Fruit fly (Drosophila melanogaster): Measurements from ENCODE around the gene Fkbp59.

Gene Fkbp59

DNA sequence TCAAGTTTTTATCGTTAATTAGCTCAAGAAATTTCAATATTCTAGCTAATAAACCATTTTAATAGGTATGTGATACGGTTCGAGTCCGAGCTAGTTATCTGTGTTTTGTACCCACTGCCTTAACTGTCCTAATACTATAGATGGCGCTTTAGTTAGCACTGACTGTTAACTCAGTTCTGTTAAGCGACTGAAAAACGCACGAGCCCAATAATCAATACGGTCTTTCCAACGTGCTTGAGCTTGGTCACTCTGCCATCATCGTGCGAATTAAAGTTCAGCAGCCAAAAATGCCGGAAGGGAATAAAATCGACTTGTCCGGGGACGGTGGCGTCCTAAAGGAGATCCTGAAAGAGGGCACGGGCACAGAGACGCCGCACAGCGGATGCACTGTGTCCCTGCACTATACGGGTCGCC lies at the start of gene Fkbp59:
Fkbp59 (plus strand) TSS at position 150 of the 414 bp plus-strand sequence.
- TF ChIP-seq fkh (GFP tag; optimal IDR thresholded peaks at IDR 0.05) (peak; percentile 34), Blimp-1 (GFP tag; optimal IDR thresholded peaks at IDR 0.05) (no peak), CG6854 (GFP tag; optimal IDR thresholded peaks at IDR 0.05) (peak; percentile 13), Lpt (GFP tag; optimal IDR thresholded peaks at IDR 0.05) (no peak), spab (GFP tag; optimal IDR thresholded peaks at IDR 0.05) (no peak), esn (GFP tag; optimal IDR thresholded peaks at IDR 0.05) (no peak), CG1621 (tag; optimal IDR thresholded peaks at IDR 0.05) (peak; percentile 68)

DNA sequence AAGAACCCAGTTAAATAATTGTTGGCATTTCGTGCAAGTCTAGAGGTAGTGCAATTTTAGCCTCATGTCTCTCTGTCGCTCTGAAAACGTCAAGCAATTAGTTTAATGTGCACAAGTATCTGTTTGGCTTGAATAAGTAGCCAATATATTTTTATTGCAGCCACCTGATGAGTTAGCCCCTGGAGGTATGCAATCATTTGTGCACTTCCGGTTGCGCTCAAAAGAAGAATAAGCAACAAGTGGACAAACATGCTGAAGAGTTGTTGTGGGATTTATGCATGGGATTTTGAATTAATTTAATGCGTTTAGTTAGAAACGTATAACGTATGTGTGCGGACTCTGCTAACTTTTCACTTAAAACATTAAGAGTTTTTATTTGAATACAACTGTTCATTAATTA lies 37.0 kb upstream of the Fkbp59 start:
- TF ChIP-seq Blimp-1 (GFP tag; optimal IDR thresholded peaks at IDR 0.05) (no peak), ss (GFP tag; optimal IDR thresholded peaks at IDR 0.05) (no peak), Gug (GFP tag; IDR thresholded peaks at IDR 0.05) (no peak), fkh (GFP tag; optimal IDR thresholded peaks at IDR 0.05) (no peak), Ets21C (GFP tag; optimal IDR thresholded peaks at IDR 0.05) (no peak), lz (GFP tag; optimal IDR thresholded peaks at IDR 0.05) (no peak), Lpt (GFP tag; optimal IDR thresholded peaks at IDR 0.05) (no peak), net (GFP tag; optimal IDR thresholded peaks at IDR 0.05) (no peak), CG10631 (GFP tag; optimal IDR thresholded peaks at IDR 0.05) (no peak), CG3032 (tag; optimal IDR thresholded peaks at IDR 0.05) (no peak), CG11902 (GFP tag; optimal IDR thresholded peaks at IDR 0.05) (no peak), CG31627 (GFP tag; optimal IDR thresholded peaks at IDR 0.05) (no peak), CG6276 (GFP tag; optimal IDR thresholded peaks at IDR 0.05) (no peak), esn (GFP tag; optimal IDR thresholded peaks at IDR 0.05) (no peak)

DNA sequence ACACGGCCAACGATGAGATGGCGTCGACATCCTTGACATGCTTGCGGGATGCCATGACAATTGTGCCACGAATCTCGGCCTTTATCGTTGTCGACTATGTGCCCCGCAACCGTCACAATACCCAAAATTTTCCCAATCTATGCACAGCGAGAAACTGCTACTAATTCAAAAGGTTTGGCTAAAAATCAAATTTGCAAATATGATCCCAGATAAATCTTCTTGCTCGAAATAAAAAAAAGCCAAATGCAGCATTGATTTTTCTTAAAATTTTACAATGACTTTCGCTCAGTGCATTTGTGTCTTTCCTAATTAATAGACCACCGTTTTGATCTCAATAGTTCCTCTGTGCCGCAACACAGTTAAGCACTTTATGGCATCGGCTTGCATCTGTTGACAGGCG lies 24.8 kb upstream of the Fkbp59 start:
- TF ChIP-seq CG6854 (GFP tag; optimal IDR thresholded peaks at IDR 0.05) = no peak
- TF ChIP-seq Eip78C (GFP tag) = peak; percentile 8

DNA sequence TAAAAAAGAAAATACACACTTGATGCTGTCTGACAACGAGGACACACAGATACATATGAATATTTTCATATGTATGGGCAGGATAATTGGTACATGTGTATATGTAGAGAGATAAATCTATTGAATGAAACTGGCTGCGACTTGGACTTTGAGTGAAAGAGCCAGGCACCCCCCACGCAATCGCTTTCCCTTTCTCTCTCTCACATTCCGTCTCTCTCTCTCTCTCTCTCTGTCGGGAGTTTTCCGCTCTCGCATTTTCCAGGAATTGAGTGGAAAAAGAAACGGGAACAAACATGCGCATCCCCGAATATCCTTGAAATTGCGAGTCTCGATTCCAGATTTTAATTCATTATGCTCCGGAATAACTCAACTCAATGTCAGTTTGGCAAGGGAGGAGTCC lies 24.3 kb upstream of the Fkbp59 start:
- TF ChIP-seq CG10631 (GFP tag; optimal IDR thresholded peaks at IDR 0.05) (no peak), CG6163 (GFP tag; IDR thresholded peaks at IDR 0.05) (no peak), CG4318 (GFP tag; optimal IDR thresholded peaks at IDR 0.05) (no peak), Eip75B (GFP tag; optimal IDR thresholded peaks at IDR 0.05) (no peak), dsx (GFP tag; optimal IDR thresholded peaks at IDR 0.05; ENCODE audit: poor library complexity, severe bottlenecking) (no peak), CG8119 (GFP tag; IDR thresholded peaks at IDR 0.05) (no peak), CG1621 (tag; optimal IDR thresholded peaks at IDR 0.05) (no peak), CG11902 (GFP tag; optimal IDR thresholded peaks at IDR 0.05) (no peak)

DNA sequence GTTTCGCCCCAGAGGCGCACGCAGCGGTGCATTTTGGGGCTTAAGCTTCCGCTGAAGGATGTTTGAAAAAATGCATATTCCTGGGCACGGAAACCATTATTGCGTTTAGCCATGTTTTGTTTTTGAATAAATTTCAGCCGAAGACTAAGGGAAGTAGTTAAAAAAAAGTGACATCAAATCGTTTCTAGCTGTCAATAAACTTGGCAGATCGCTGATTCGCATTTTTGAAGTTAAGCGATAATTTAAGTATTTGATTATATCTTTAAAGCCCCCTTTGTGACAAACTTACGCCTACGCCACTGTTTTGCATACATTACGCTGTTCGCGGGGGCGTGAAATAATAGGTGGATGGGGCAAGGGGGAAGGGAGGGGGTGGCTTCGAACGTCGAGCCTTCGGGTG lies 23.5 kb upstream of the Fkbp59 start:
- TF ChIP-seq Ets96B (tag; optimal IDR thresholded peaks at IDR 0.05) (peak; percentile 43), Eip78C (GFP tag) (peak; percentile 77), lz (GFP tag; optimal IDR thresholded peaks at IDR 0.05) (peak; percentile 9), CG8319 (GFP tag; optimal IDR thresholded peaks at IDR 0.05) (no peak), fd85E (GFP tag; optimal IDR thresholded peaks at IDR 0.05) (no peak), topi (GFP tag; optimal IDR thresholded peaks at IDR 0.05) (peak; percentile 22), dsx (GFP tag; optimal IDR thresholded peaks at IDR 0.05; ENCODE audit: poor library complexity, severe bottlenecking) (peak; percentile 2), CG6163 (GFP tag; IDR thresholded peaks at IDR 0.05) (no peak), CG10669 (GFP tag; optimal IDR thresholded peaks at IDR 0.05) (peak; percentile 48), fkh (GFP tag; optimal IDR thresholded peaks at IDR 0.05) (no peak), achi (GFP tag; optimal IDR thresholded peaks at IDR 0.05) (peak; percentile 14), pdm3 (GFP tag; optimal IDR thresholded peaks at IDR 0.05) (peak; percentile 35), CG3032 (tag; optimal IDR thresholded peaks at IDR 0.05) (peak; percentile 37), Eip93F (GFP tag; optimal IDR thresholded peaks at IDR 0.05) (no peak), CG31627 (GFP tag; optimal IDR thresholded peaks at IDR 0.05) (peak; percentile 18), spab (GFP tag; optimal IDR thresholded peaks at IDR 0.05) (peak; percentile 26), CG6808 (GFP tag; optimal IDR thresholded peaks at IDR 0.05) (peak; percentile 26), dac (GFP tag; optimal IDR thresholded peaks at IDR 0.05) (no peak), Sox102F (GFP tag; optimal IDR thresholded peaks at IDR 0.05) (peak; percentile 4), CG32006 (GFP tag; optimal IDR thresholded peaks at IDR 0.05) (peak; percentile 47), Blimp-1 (GFP tag; optimal IDR thresholded peaks at IDR 0.05) (no peak), CG15336 (GFP tag; IDR thresholded peaks at IDR 0.05) (no peak), CG3919 (GFP tag; optimal IDR thresholded peaks at IDR 0.05) (peak; percentile 39), CG4318 (GFP tag; optimal IDR thresholded peaks at IDR 0.05) (peak; percentile 10), CG6276 (GFP tag; optimal IDR thresholded peaks at IDR 0.05) (no peak), Hr4 (GFP tag; optimal IDR thresholded peaks at IDR 0.05) (peak; percentile 32), CG16779 (tag; optimal IDR thresholded peaks at IDR 0.05) (no peak), CG7368 (GFP tag; optimal IDR thresholded peaks at IDR 0.05) (no peak), Sox14 (GFP tag; optimal IDR thresholded peaks at IDR 0.05) (peak; percentile 6), cyc (GFP tag; optimal IDR thresholded peaks at IDR 0.05) (peak; percentile 34)
